Worm (Caenorhabditis elegans) whole organism, midembryonic: ENCODE results near the gene F19C7.2.

Experiments used
- T22C8.4 ChIP-seq: fragments of 200-800 bp; sonication (Bioruptor generic); IDR thresholded peaks from 2 replicates; pipeline ENCODE4 v1.3.6; 2022; ENCODE audit warnings: missing genetic modification characterization, missing compliant biosample characterization
- cog-1 ChIP-seq: sonication (generic microtip); optimal IDR thresholded peaks from 2 replicates; lab custom pipeline; 2016; ENCODE audit warnings: missing genetic modification characterization, missing compliant biosample characterization
- flt-1 ChIP-seq: fragments of 200-800 bp; sonication (Bioruptor generic); IDR thresholded peaks from 2 replicates; pipeline ENCODE4 v1.3.6; 2022; ENCODE audit warnings: missing genetic modification characterization, missing compliant biosample characterization
- klf-2 ChIP-seq: fragments of 200-800 bp; sonication (Bioruptor generic); conservative IDR thresholded peaks from 2 replicates; pipeline ENCODE4 v1.3.6; 2022; ENCODE audit warnings: missing genetic modification reagents, missing genetic modification characterization, missing compliant biosample characterization
- med-1 ChIP-seq: sonication (generic microtip); optimal IDR thresholded peaks from 2 replicates; lab custom pipeline; 2017; ENCODE audit warnings: missing genetic modification characterization, mild to moderate bottlenecking, missing compliant biosample characterization, antibody characterized with exemption, missing genetic modification reagents; ENCODE audit not compliant: insufficient read depth
- ref-1 ChIP-seq: fragments of 200-800 bp; sonication (Bioruptor generic); conservative IDR thresholded peaks from 2 replicates; pipeline ENCODE4 v1.3.6; 2022; ENCODE audit warnings: missing genetic modification reagents, missing genetic modification characterization, missing compliant biosample characterization
- tab-1 ChIP-seq: fragments of 200-800 bp; sonication (Bioruptor generic); IDR thresholded peaks from 2 replicates; pipeline ENCODE4 v1.3.6; 2022; ENCODE audit warnings: missing genetic modification characterization, missing compliant biosample characterization
- ztf-23 ChIP-seq: fragments of 200-800 bp; sonication (Bioruptor generic); IDR thresholded peaks from 2 replicates; pipeline ENCODE4 v1.3.6; 2022; ENCODE audit warnings: missing genetic modification reagents, missing genetic modification characterization, missing compliant biosample characterization
- ztf-29 ChIP-seq: fragments of 200-800 bp; sonication (Bioruptor generic); IDR thresholded peaks from 2 replicates; pipeline ENCODE4 v1.3.6; 2022; ENCODE audit warnings: missing genetic modification reagents, missing genetic modification characterization, missing compliant biosample characterization

Gene F19C7.2

DNA sequence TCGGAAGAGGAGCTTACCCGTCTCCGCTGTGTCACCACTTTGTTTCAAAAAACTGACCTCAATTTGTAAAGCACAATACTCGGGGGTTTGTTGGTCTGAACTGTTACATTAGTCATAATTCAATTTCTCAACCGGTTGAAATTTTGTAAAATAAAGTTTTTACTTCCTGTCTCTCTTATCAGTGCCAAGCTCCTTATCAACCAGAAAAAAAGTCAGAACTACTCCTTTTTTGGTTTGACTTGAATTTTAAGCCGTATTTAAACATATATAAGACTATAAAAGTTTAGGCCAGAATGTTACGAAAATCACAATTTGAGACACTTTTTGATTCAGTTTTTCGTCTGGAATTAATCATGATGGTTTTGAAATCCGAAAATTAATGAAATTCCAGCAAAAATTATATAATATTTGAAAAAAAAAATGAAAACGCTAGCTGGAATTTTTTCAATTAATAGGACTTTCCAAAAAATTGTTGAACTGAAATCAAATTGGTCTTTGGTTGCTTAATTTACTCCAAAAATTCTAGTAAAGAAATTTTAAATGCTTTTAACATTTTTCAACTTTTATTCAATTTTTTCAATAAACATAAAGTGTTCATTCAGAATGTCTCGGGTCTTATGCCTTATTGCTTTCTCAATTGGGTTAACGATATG is at the start of gene F19C7.2:
TSS of gene F19C7.2 (plus strand) at position 603 of the 653 bp plus-strand sequence.
- TF ChIP-seq tab-1: no peak
- TF ChIP-seq flt-1 (GFP tag; lab: Robert Waterston, UW): no peak
- no peak for TF ChIP-seq med-1
- no peak for TF ChIP-seq cog-1 (tag; lab: Kevin White, UChicago)

- TF ChIP-seq cog-1 (tag; lab: Kevin White, UChicago) (no peak), ref-1 (GFP tag; lab: Robert Waterston, UW) (no peak), med-1 (no peak), T22C8.4 (GFP tag; lab: Robert Waterston, UW) (no peak), ztf-29 (GFP tag; lab: Robert Waterston, UW) (no peak), klf-2 (GFP tag; lab: Robert Waterston, UW) (no peak), tab-1 (no peak), flt-1 (GFP tag; lab: Robert Waterston, UW) (no peak)
Observed at ce11 chrIV:4551562-4551961, 48.2 kb upstream of the F19C7.2 start.

ce11 chrIV:4557130-4557529 is 42.6 kb upstream of the F19C7.2 start:
- no peak for TF ChIP-seq flt-1 (GFP tag; lab: Robert Waterston, UW)
- no peak for TF ChIP-seq cog-1 (tag; lab: Kevin White, UChicago)
- TF ChIP-seq ztf-23 (GFP tag; lab: Robert Waterston, UW): no peak
- no peak for TF ChIP-seq T22C8.4 (GFP tag; lab: Robert Waterston, UW)
- TF ChIP-seq ztf-29 (GFP tag; lab: Robert Waterston, UW): no peak
- no peak for TF ChIP-seq tab-1
- no peak for TF ChIP-seq med-1
- TF ChIP-seq ref-1 (GFP tag; lab: Robert Waterston, UW): no peak
- no peak for TF ChIP-seq klf-2 (GFP tag; lab: Robert Waterston, UW)

ce11 chrIV:4557731-4558130 is 42.0 kb upstream of the F19C7.2 start:
- TF ChIP-seq ztf-29 (GFP tag; lab: Robert Waterston, UW): no peak
- TF ChIP-seq ref-1 (GFP tag; lab: Robert Waterston, UW): no peak
- TF ChIP-seq tab-1: no peak
- TF ChIP-seq flt-1 (GFP tag; lab: Robert Waterston, UW): no peak
- no peak for TF ChIP-seq cog-1 (tag; lab: Kevin White, UChicago)
- no peak for TF ChIP-seq ztf-23 (GFP tag; lab: Robert Waterston, UW)
- TF ChIP-seq T22C8.4 (GFP tag; lab: Robert Waterston, UW): no peak
- no peak for TF ChIP-seq med-1
- no peak for TF ChIP-seq klf-2 (GFP tag; lab: Robert Waterston, UW)

ce11 chrIV:4559160-4559559 is 40.6 kb upstream of the F19C7.2 start:
- no peak for TF ChIP-seq ztf-29 (GFP tag; lab: Robert Waterston, UW)
- TF ChIP-seq med-1: no peak
- no peak for TF ChIP-seq ref-1 (GFP tag; lab: Robert Waterston, UW)
- no peak for TF ChIP-seq T22C8.4 (GFP tag; lab: Robert Waterston, UW)
- no peak for TF ChIP-seq ztf-23 (GFP tag; lab: Robert Waterston, UW)
- TF ChIP-seq cog-1 (tag; lab: Kevin White, UChicago): no peak
- no peak for TF ChIP-seq klf-2 (GFP tag; lab: Robert Waterston, UW)
- no peak for TF ChIP-seq tab-1
- no peak for TF ChIP-seq flt-1 (GFP tag; lab: Robert Waterston, UW)

DNA sequence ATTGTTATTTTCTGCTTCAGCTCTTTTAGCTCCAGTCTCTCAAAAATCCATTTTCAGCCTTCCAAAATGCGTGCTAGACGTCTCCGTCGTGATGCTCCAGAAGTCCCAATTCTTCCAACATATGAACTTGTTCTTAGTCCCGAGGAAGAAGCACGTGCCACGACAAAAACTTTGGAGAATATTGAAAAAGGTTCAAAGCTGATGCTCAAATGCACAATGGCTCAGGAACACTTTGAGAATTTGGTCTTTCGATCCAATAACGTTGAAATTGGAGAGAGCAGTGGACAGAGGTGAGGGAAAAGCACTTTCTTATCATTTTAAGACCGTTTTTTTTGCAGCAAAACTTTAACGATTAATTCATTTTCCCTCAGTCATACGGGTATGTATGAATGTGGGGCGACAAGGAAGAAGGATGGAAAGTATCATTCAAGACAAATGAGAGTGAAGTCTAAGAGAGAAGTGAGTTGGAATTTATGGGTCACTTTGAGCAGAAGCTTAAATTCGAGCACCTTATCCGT is 37.1 kb upstream of the F19C7.2 start, which contains the start of gene igeg-1:
TSS of gene igeg-1 (plus strand) at position 51 of the 518 bp plus-strand sequence.
- TF ChIP-seq ztf-23 (GFP tag; lab: Robert Waterston, UW): no peak
- TF ChIP-seq med-1: no peak
- no peak for TF ChIP-seq cog-1 (tag; lab: Kevin White, UChicago)
- no peak for TF ChIP-seq ref-1 (GFP tag; lab: Robert Waterston, UW)
- TF ChIP-seq flt-1 (GFP tag; lab: Robert Waterston, UW): no peak
- no peak for TF ChIP-seq tab-1
- no peak for TF ChIP-seq ztf-29 (GFP tag; lab: Robert Waterston, UW)
- TF ChIP-seq T22C8.4 (GFP tag; lab: Robert Waterston, UW): no peak
- no peak for TF ChIP-seq klf-2 (GFP tag; lab: Robert Waterston, UW)

DNA sequence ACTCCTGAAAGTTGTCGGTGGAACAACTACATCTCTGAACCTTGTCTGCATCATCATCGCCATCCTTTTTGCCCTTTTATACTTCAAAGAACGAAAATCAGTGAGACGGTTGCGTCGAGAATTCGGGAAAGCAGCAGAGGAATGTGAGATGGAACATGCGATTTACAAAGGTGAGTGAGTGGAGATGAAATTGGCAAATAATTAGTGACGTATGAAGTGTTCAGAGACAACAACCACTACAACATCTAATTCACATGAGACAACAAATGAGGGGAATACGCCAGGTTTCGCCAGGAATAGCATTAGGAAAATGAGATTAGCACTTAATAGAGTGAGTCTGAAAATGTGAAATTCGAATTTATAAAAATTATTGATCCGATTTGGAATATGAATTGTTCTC is 35.2 kb upstream of the F19C7.2 start:
- TF ChIP-seq tab-1 (no peak), klf-2 (GFP tag; lab: Robert Waterston, UW) (no peak), T22C8.4 (GFP tag; lab: Robert Waterston, UW) (no peak), flt-1 (GFP tag; lab: Robert Waterston, UW) (no peak), ref-1 (GFP tag; lab: Robert Waterston, UW) (no peak), med-1 (no peak)

DNA sequence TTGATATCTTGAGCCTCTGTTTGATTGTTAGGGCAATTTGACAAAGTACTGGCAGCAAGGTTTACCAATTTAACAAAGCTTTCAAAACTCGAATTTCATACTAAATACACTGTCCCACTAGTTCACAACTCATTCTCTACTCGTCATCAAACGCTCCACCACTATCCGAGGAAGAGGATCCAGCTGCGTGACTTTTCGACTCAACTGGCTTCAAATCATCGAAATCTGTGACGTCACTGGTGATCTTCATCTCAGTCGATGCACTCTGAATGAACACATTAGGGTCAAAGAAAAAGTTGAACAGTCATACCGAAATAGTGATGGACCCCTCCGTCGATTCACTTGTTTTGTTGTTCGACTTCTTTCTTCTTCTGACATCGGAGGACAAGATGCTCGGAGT is 33.9 kb upstream of the F19C7.2 start:
- no peak for TF ChIP-seq ztf-23 (GFP tag; lab: Robert Waterston, UW)
- no peak for TF ChIP-seq ref-1 (GFP tag; lab: Robert Waterston, UW)
- TF ChIP-seq cog-1 (tag; lab: Kevin White, UChicago): no peak
- TF ChIP-seq tab-1: no peak
- TF ChIP-seq ztf-29 (GFP tag; lab: Robert Waterston, UW): no peak
- TF ChIP-seq flt-1 (GFP tag; lab: Robert Waterston, UW): no peak
- no peak for TF ChIP-seq med-1
- no peak for TF ChIP-seq T22C8.4 (GFP tag; lab: Robert Waterston, UW)
- TF ChIP-seq klf-2 (GFP tag; lab: Robert Waterston, UW): no peak

- TF ChIP-seq ztf-29 (GFP tag; lab: Robert Waterston, UW) (no peak), ref-1 (GFP tag; lab: Robert Waterston, UW) (no peak), flt-1 (GFP tag; lab: Robert Waterston, UW) (no peak), klf-2 (GFP tag; lab: Robert Waterston, UW) (no peak), med-1 (no peak), ztf-23 (GFP tag; lab: Robert Waterston, UW) (no peak), T22C8.4 (GFP tag; lab: Robert Waterston, UW) (no peak), tab-1 (no peak), cog-1 (tag; lab: Kevin White, UChicago) (no peak)
Observed at ce11 chrIV:4567343-4567742, 32.4 kb upstream of the F19C7.2 start, which contains the start of gene F28E10.4. Gene F28E10.4 (minus strand): TSS chrIV:4567443.
